Worm (Caenorhabditis elegans) whole organism, young adult: ENCODE measurements around the gene dos-3.

ENCODE experiments used
- B0019.2 ChIP-seq: fragments of 200-800 bp; sonication (Bioruptor generic); conservative IDR thresholded peaks from 2 replicates; pipeline ENCODE4 v1.3.6; 2022; ENCODE audit warnings: missing genetic modification reagents, missing genetic modification characterization, missing compliant biosample characterization
- B0336.3 ChIP-seq: fragments of 200-800 bp; sonication (Bioruptor generic); IDR thresholded peaks from 2 replicates; pipeline ENCODE4 v1.3.6; 2022; ENCODE audit warnings: missing genetic modification characterization, missing compliant biosample characterization
- C06A6.2 ChIP-seq: fragments of 200-800 bp; sonication (Bioruptor generic); conservative IDR thresholded peaks from 2 replicates; pipeline ENCODE4 v1.3.6; 2022; ENCODE audit warnings: missing genetic modification characterization, missing compliant biosample characterization
- C17E4.6 ChIP-seq: fragments of 200-800 bp; sonication (Bioruptor generic); IDR thresholded peaks from 2 replicates; pipeline ENCODE4 v1.3.6; 2022; ENCODE audit warnings: missing genetic modification reagents, missing genetic modification characterization, missing compliant biosample characterization
- D2030.7 ChIP-seq: fragments of 200-800 bp; sonication (Bioruptor generic); IDR thresholded peaks from 2 replicates; pipeline ENCODE4 v1.3.6; 2022; ENCODE audit warnings: missing genetic modification reagents, missing genetic modification characterization, missing compliant biosample characterization
- F23B12.7 ChIP-seq: sonication (generic microtip); optimal IDR thresholded peaks from 2 replicates; lab custom pipeline; 2017; ENCODE audit warnings: missing genetic modification characterization, mild to moderate bottlenecking, missing compliant biosample characterization, antibody characterized with exemption, moderate library complexity; ENCODE audit not compliant: insufficient read depth
- F37B4.10 ChIP-seq: fragments of 200-800 bp; sonication (Bioruptor generic); IDR thresholded peaks from 2 replicates; pipeline ENCODE4 v1.3.6; 2022; ENCODE audit warnings: missing genetic modification characterization, missing compliant biosample characterization
- F49E8.2 ChIP-seq: sonication (generic microtip); optimal IDR thresholded peaks from 3 replicates; lab custom pipeline; 2017; ENCODE audit warnings: missing genetic modification characterization, mild to moderate bottlenecking, missing compliant biosample characterization, antibody characterized with exemption, moderate library complexity; ENCODE audit not compliant: insufficient read depth
- K11D2.4 ChIP-seq: fragments of 200-800 bp; sonication (Bioruptor generic); IDR thresholded peaks from 2 replicates; pipeline ENCODE4 v1.3.6; 2022; ENCODE audit warnings: missing genetic modification reagents, missing genetic modification characterization, missing compliant biosample characterization
- T07F8.4 ChIP-seq: sonication (generic microtip); optimal IDR thresholded peaks from 2 replicates; lab custom pipeline; 2016; ENCODE audit warnings: mild to moderate bottlenecking, missing genetic modification characterization, moderate library complexity, missing compliant biosample characterization
- Y53F4B.3 ChIP-seq: fragments of 200-800 bp; sonication (Bioruptor generic); IDR thresholded peaks from 2 replicates; pipeline ENCODE4 v1.3.6; 2022; ENCODE audit warnings: missing genetic modification reagents, missing genetic modification characterization, missing compliant biosample characterization
- Y53G8AR.9 ChIP-seq: fragments of 200-800 bp; sonication (Bioruptor generic); conservative IDR thresholded peaks from 2 replicates; pipeline ENCODE4 v1.3.6; 2022; ENCODE audit warnings: missing genetic modification reagents, missing genetic modification characterization, missing compliant biosample characterization
- akir-1 ChIP-seq: fragments of 200-800 bp; sonication (Bioruptor generic); optimal IDR thresholded peaks from 2 replicates; lab custom pipeline; 2018; ENCODE audit warnings: mild to moderate bottlenecking, missing genetic modification characterization, moderate library complexity, missing compliant biosample characterization
- aptf-3 ChIP-seq: fragments of 200-800 bp; sonication (Bioruptor generic); IDR thresholded peaks from 2 replicates; pipeline ENCODE4 v1.3.6; 2022; ENCODE audit warnings: missing genetic modification characterization, missing compliant biosample characterization
- attf-5 ChIP-seq: fragments of 200-800 bp; sonication (Bioruptor generic); optimal IDR thresholded peaks from 2 replicates; lab custom pipeline; 2018; ENCODE audit warnings: mild to moderate bottlenecking, missing genetic modification characterization, missing compliant biosample characterization
- bed-1 ChIP-seq: fragments of 200-800 bp; sonication (Bioruptor generic); IDR thresholded peaks from 2 replicates; pipeline ENCODE4 v1.3.6; 2022; ENCODE audit warnings: missing genetic modification reagents, missing genetic modification characterization, missing compliant biosample characterization
- cebp-2 ChIP-seq: fragments of 200-800 bp; sonication (Bioruptor generic); IDR thresholded peaks from 2 replicates; pipeline ENCODE4 v1.3.6; 2022; ENCODE audit warnings: missing genetic modification characterization, missing compliant biosample characterization
- ceh-100 ChIP-seq: fragments of 200-800 bp; sonication (Bioruptor generic); IDR thresholded peaks from 2 replicates; pipeline ENCODE4 v1.3.6; 2022; ENCODE audit warnings: missing genetic modification reagents, missing genetic modification characterization, missing compliant biosample characterization
- ceh-27 ChIP-seq: fragments of 200-800 bp; sonication (Bioruptor generic); optimal IDR thresholded peaks from 2 replicates; lab custom pipeline; 2018; ENCODE audit warnings: mild to moderate bottlenecking, missing genetic modification characterization, moderate library complexity, missing compliant biosample characterization
- ceh-40 ChIP-seq: fragments of 200-800 bp; sonication (Bioruptor generic); IDR thresholded peaks from 2 replicates; pipeline ENCODE4 v1.3.6; 2022; ENCODE audit warnings: missing genetic modification characterization, missing compliant biosample characterization
- ceh-58 ChIP-seq: fragments of 200-800 bp; sonication (Bioruptor generic); IDR thresholded peaks from 2 replicates; pipeline ENCODE4 v1.3.6; 2022; ENCODE audit warnings: missing genetic modification characterization, missing compliant biosample characterization
- ceh-79 ChIP-seq: sonication (generic microtip); optimal IDR thresholded peaks from 2 replicates; lab custom pipeline; 2017; ENCODE audit warnings: mild to moderate bottlenecking, missing genetic modification characterization, missing compliant biosample characterization
- die-1 ChIP-seq: sonication (generic microtip); optimal IDR thresholded peaks from 2 replicates; lab custom pipeline; 2016; ENCODE audit warnings: missing genotype, mild to moderate bottlenecking, missing genetic modification characterization, missing compliant biosample characterization
- dox-1 ChIP-seq: fragments of 200-800 bp; sonication (Bioruptor generic); IDR thresholded peaks from 2 replicates; pipeline ENCODE4 v1.3.6; 2022; ENCODE audit warnings: missing genetic modification reagents, missing genetic modification characterization, missing compliant biosample characterization
- egrh-3 ChIP-seq: fragments of 200-800 bp; sonication (Bioruptor generic); IDR thresholded peaks from 2 replicates; pipeline ENCODE4 v1.3.6; 2022; ENCODE audit warnings: missing genetic modification reagents, missing genetic modification characterization, missing compliant biosample characterization
- ets-4 ChIP-seq: fragments of 200-800 bp; sonication (Bioruptor generic); optimal IDR thresholded peaks from 2 replicates; lab custom pipeline; 2018; ENCODE audit warnings: mild to moderate bottlenecking, missing genetic modification characterization, missing compliant biosample characterization
- gei-17 ChIP-seq: fragments of 200-800 bp; sonication (Bioruptor generic); optimal IDR thresholded peaks from 2 replicates; lab custom pipeline; 2018; ENCODE audit warnings: mild to moderate bottlenecking, missing genetic modification characterization, missing compliant biosample characterization
- him-1 ChIP-seq: sonication (generic microtip); optimal IDR thresholded peaks from 2 replicates; lab custom pipeline; 2016; ENCODE audit warnings: missing genotype, missing genetic modification reagents, missing genetic modification characterization, missing compliant biosample characterization
- hlh-26 ChIP-seq: fragments of 200-800 bp; sonication (Bioruptor generic); conservative IDR thresholded peaks from 2 replicates; pipeline ENCODE4 v1.3.6; 2022; ENCODE audit warnings: missing genetic modification reagents, missing genetic modification characterization, missing compliant biosample characterization
- hmg-20 ChIP-seq: fragments of 200-800 bp; sonication (Bioruptor generic); IDR thresholded peaks from 2 replicates; pipeline ENCODE4 v1.3.6; 2022; ENCODE audit warnings: missing genetic modification reagents, missing genetic modification characterization, missing compliant biosample characterization
- hrde-1 ChIP-seq: sonication (generic microtip); optimal IDR thresholded peaks from 2 replicates; lab custom pipeline; 2016; ENCODE audit warnings: missing genetic modification characterization, mild to moderate bottlenecking, missing compliant biosample characterization, moderate library complexity, missing genotype, missing genetic modification reagents, borderline replicate concordance
- lin-40 ChIP-seq: sonication (generic microtip); optimal IDR thresholded peaks from 2 replicates; lab custom pipeline; 2016; ENCODE audit warnings: missing genetic modification characterization, mild to moderate bottlenecking, missing compliant biosample characterization, missing genotype, missing genetic modification reagents
- lir-1 ChIP-seq: fragments of 200-800 bp; sonication (Bioruptor generic); conservative IDR thresholded peaks from 2 replicates; pipeline ENCODE4 v1.3.6; 2022; ENCODE audit warnings: missing genetic modification reagents, missing genetic modification characterization, missing compliant biosample characterization
- lsl-1 ChIP-seq: fragments of 200-800 bp; sonication (Bioruptor generic); optimal IDR thresholded peaks from 2 replicates; lab custom pipeline; 2018; ENCODE audit warnings: mild to moderate bottlenecking, missing genetic modification characterization, moderate library complexity, missing compliant biosample characterization
- mcd-1 ChIP-seq: fragments of 200-800 bp; sonication (Bioruptor generic); IDR thresholded peaks from 2 replicates; pipeline ENCODE4 v1.3.6; 2022; ENCODE audit warnings: missing genetic modification reagents, missing genetic modification characterization, missing compliant biosample characterization
- nfya-1 ChIP-seq: sonication (generic microtip); optimal IDR thresholded peaks from 2 replicates; lab custom pipeline; 2017; ENCODE audit warnings: antibody characterized with exemption, missing compliant biosample characterization, missing genetic modification characterization, borderline replicate concordance; ENCODE audit not compliant: insufficient read depth
- nhr-120 ChIP-seq: fragments of 200-800 bp; sonication (Bioruptor generic); IDR thresholded peaks from 2 replicates; pipeline ENCODE4 v1.3.6; 2022; ENCODE audit warnings: missing genetic modification characterization, missing compliant biosample characterization
- nhr-27 ChIP-seq: fragments of 200-800 bp; sonication (Bioruptor generic); optimal IDR thresholded peaks from 2 replicates; lab custom pipeline; 2018; ENCODE audit warnings: mild to moderate bottlenecking, missing genetic modification characterization, moderate library complexity, missing compliant biosample characterization
- nhr-80 ChIP-seq: sonication (generic microtip); optimal IDR thresholded peaks from 2 replicates; lab custom pipeline; 2016; ENCODE audit warnings: missing genetic modification characterization, missing compliant biosample characterization
- pha-4 ChIP-seq: fragments of 150-350 bp; sonication (generic microtip); optimal IDR thresholded peaks from 2 replicates; lab custom pipeline; 2014; ENCODE audit warnings: missing biosample characterization, missing genetic modification reagents, missing genetic modification characterization
- rcor-1 ChIP-seq: fragments of 200-800 bp; sonication (Bioruptor generic); IDR thresholded peaks from 2 replicates; pipeline ENCODE4 v1.3.6; 2022; ENCODE audit warnings: missing genetic modification reagents, missing genetic modification characterization, missing compliant biosample characterization
- repo-1 ChIP-seq: sonication (generic microtip); optimal IDR thresholded peaks from 2 replicates; lab custom pipeline; 2017; ENCODE audit warnings: mild to moderate bottlenecking, missing genetic modification characterization, missing compliant biosample characterization
- sea-2 ChIP-seq: fragments of 200-800 bp; sonication (Bioruptor generic); IDR thresholded peaks from 2 replicates; pipeline ENCODE4 v1.3.6; 2022; ENCODE audit warnings: missing genetic modification characterization, missing compliant biosample characterization
- snpc-4 ChIP-seq, 5 experiments: fragments of 150-350 bp in 1 of 5; sonication (generic microtip) in 4 of 5; optimal IDR thresholded peaks; 2 replicates each; lab custom pipeline; 2014 to 2018; ENCODE audit warnings: missing genetic modification characterization in 5 of 5, missing biosample characterization in 3 of 5, antibody characterized with exemption in 2 of 5, mild to moderate bottlenecking in 2 of 5, missing compliant biosample characterization in 2 of 5, missing genotype in 2 of 5, moderate library complexity in 2 of 5, missing genetic modification reagents in 1 of 5
- tbx-9 ChIP-seq: sonication (generic microtip); optimal IDR thresholded peaks from 2 replicates; lab custom pipeline; 2016; ENCODE audit warnings: borderline replicate concordance, missing genetic modification characterization, inconsistent platforms, missing compliant biosample characterization
- tlf-1 ChIP-seq: fragments of 200-800 bp; sonication (Bioruptor generic); optimal IDR thresholded peaks from 2 replicates; lab custom pipeline; 2018; ENCODE audit warnings: mild to moderate bottlenecking, missing genetic modification characterization, missing compliant biosample characterization
- unc-130 ChIP-seq: sonication (generic microtip); optimal IDR thresholded peaks from 2 replicates; lab custom pipeline; 2016; ENCODE audit warnings: missing genetic modification reagents, missing genetic modification characterization, missing compliant biosample characterization
- ztf-28 ChIP-seq: fragments of 200-800 bp; sonication (Bioruptor generic); IDR thresholded peaks from 2 replicates; pipeline ENCODE4 v1.3.6; 2022; ENCODE audit warnings: missing genetic modification reagents, missing genetic modification characterization, missing compliant biosample characterization

Gene dos-3

ce11 chrIII:881460-881859 lies 42.1 kb upstream of the dos-3 start (continued):
- TF ChIP-seq lin-40 (no peak), lir-1 (GFP tag; lab: Robert Waterston, UW) (no peak), Y53F4B.3 (GFP tag; lab: Robert Waterston, UW) (0 out of 2 replicates have a peak, but pooled peaks have one; percentile 14), snpc-4 (GFP tag; optimal IDR thresholded peaks at IDR 0.05; lab: Kevin White, UChicago) (no peak), snpc-4 (tag; optimal IDR thresholded peaks at IDR 0.05; lab: Kevin White, UChicago) (no peak), tbx-9 (tag; lab: Kevin White, UChicago) (no peak), nhr-80 (tag; lab: Kevin White, UChicago) (no peak), die-1 (tag; lab: Kevin White, UChicago) (peak; percentile 5), lsl-1 (peak; percentile 33), ceh-79 (tag; lab: Kevin White, UChicago) (no peak), ceh-58 (GFP tag; lab: Robert Waterston, UW) (0 out of 2 replicates have a peak, but pooled peaks have one; percentile 15), hmg-20 (GFP tag; lab: Robert Waterston, UW) (no peak), nhr-120 (GFP tag; lab: Robert Waterston, UW) (no peak), sea-2 (GFP tag; lab: Robert Waterston, UW) (no peak), him-1 (tag; lab: Kevin White, UChicago) (no peak), ceh-27 (GFP tag; lab: Kevin White, UChicago) (no peak), B0336.3 (peak; percentile 70), F23B12.7 (tag; lab: Kevin White, UChicago) (no peak), F37B4.10 (GFP tag; lab: Robert Waterston, UW) (no peak), bed-1 (GFP tag; lab: Robert Waterston, UW) (no peak), hlh-26 (GFP tag; lab: Robert Waterston, UW) (no peak), Y53G8AR.9 (GFP tag; lab: Robert Waterston, UW) (0 out of 2 replicates have a peak, but pooled peaks have one; percentile 43), dox-1 (GFP tag; lab: Robert Waterston, UW) (peak; percentile 19; the same call in 1 of the 2 replicates), K11D2.4 (GFP tag; lab: Robert Waterston, UW) (no peak), akir-1 (GFP tag; lab: Kevin White, UChicago) (no peak), tlf-1 (GFP tag; lab: Kevin White, UChicago) (no peak), hrde-1 (tag; lab: Kevin White, UChicago) (peak; percentile 25), ztf-28 (GFP tag; lab: Robert Waterston, UW) (no peak), D2030.7 (GFP tag; lab: Robert Waterston, UW) (no peak), repo-1 (tag; lab: Kevin White, UChicago) (no peak), nhr-27 (tag; lab: Kevin White, UChicago) (no peak), gei-17 (GFP tag; lab: Kevin White, UChicago) (no peak), ceh-40 (GFP tag; lab: Robert Waterston, UW) (no peak), egrh-3 (no peak), C06A6.2 (GFP tag; lab: Robert Waterston, UW) (no peak), C17E4.6 (no peak), pha-4 (no peak), attf-5 (no peak), unc-130 (no peak), ets-4 (GFP tag; lab: Kevin White, UChicago) (no peak), T07F8.4 (tag; lab: Kevin White, UChicago) (no peak), B0019.2 (GFP tag; lab: Robert Waterston, UW) (no peak), cebp-2 (no peak), aptf-3 (GFP tag; lab: Robert Waterston, UW) (no peak), rcor-1 (GFP tag; lab: Robert Waterston, UW) (no peak; the same call in 1 of the 2 replicates), F49E8.2 (peak; percentile 86), mcd-1 (GFP tag; lab: Robert Waterston, UW) (no peak), nfya-1 (tag; lab: Kevin White, UChicago) (no peak), ceh-100 (GFP tag; lab: Robert Waterston, UW) (no peak)
